Worm (Caenorhabditis elegans) whole organism, midembryonic: ENCODE data around the gene fat-7.

Experiments
- T22C8.4 ChIP-seq: fragments of 200-800 bp; sonication (Bioruptor generic); IDR thresholded peaks from 2 replicates; pipeline ENCODE4 v1.3.6; 2022; ENCODE audit warnings: missing genetic modification characterization, missing compliant biosample characterization
- cog-1 ChIP-seq: sonication (generic microtip); optimal IDR thresholded peaks from 2 replicates; lab custom pipeline; 2016; ENCODE audit warnings: missing genetic modification characterization, missing compliant biosample characterization
- flt-1 ChIP-seq: fragments of 200-800 bp; sonication (Bioruptor generic); IDR thresholded peaks from 2 replicates; pipeline ENCODE4 v1.3.6; 2022; ENCODE audit warnings: missing genetic modification characterization, missing compliant biosample characterization
- klf-2 ChIP-seq: fragments of 200-800 bp; sonication (Bioruptor generic); conservative IDR thresholded peaks from 2 replicates; pipeline ENCODE4 v1.3.6; 2022; ENCODE audit warnings: missing genetic modification reagents, missing genetic modification characterization, missing compliant biosample characterization
- med-1 ChIP-seq: sonication (generic microtip); optimal IDR thresholded peaks from 2 replicates; lab custom pipeline; 2017; ENCODE audit warnings: missing genetic modification characterization, mild to moderate bottlenecking, missing compliant biosample characterization, antibody characterized with exemption, missing genetic modification reagents; ENCODE audit not compliant: insufficient read depth
- ref-1 ChIP-seq: fragments of 200-800 bp; sonication (Bioruptor generic); conservative IDR thresholded peaks from 2 replicates; pipeline ENCODE4 v1.3.6; 2022; ENCODE audit warnings: missing genetic modification reagents, missing genetic modification characterization, missing compliant biosample characterization
- tab-1 ChIP-seq: fragments of 200-800 bp; sonication (Bioruptor generic); IDR thresholded peaks from 2 replicates; pipeline ENCODE4 v1.3.6; 2022; ENCODE audit warnings: missing genetic modification characterization, missing compliant biosample characterization
- ztf-23 ChIP-seq: fragments of 200-800 bp; sonication (Bioruptor generic); IDR thresholded peaks from 2 replicates; pipeline ENCODE4 v1.3.6; 2022; ENCODE audit warnings: missing genetic modification reagents, missing genetic modification characterization, missing compliant biosample characterization
- ztf-29 ChIP-seq: fragments of 200-800 bp; sonication (Bioruptor generic); IDR thresholded peaks from 2 replicates; pipeline ENCODE4 v1.3.6; 2022; ENCODE audit warnings: missing genetic modification reagents, missing genetic modification characterization, missing compliant biosample characterization

The fat-7 gene

ce11 chrV:7150570-7150969, 2.4 kb downstream of the fat-7 start, which contains the start of gene F10D2.8:
F10D2.8 (minus strand) TSS chrV:7150714.
- TF ChIP-seq ztf-23 (GFP tag; lab: Robert Waterston, UW) (no peak), flt-1 (GFP tag; lab: Robert Waterston, UW) (no peak), klf-2 (GFP tag; lab: Robert Waterston, UW) (no peak), med-1 (GFP tag; lab: Kevin White, UChicago) (no peak), T22C8.4 (GFP tag; lab: Robert Waterston, UW) (no peak), ztf-29 (GFP tag; lab: Robert Waterston, UW) (no peak), tab-1 (no peak), ref-1 (GFP tag; lab: Robert Waterston, UW) (no peak), cog-1 (no peak)

- TF ChIP-seq cog-1 = no peak
- TF ChIP-seq T22C8.4 (GFP tag; lab: Robert Waterston, UW) = no peak
- TF ChIP-seq ref-1 (GFP tag; lab: Robert Waterston, UW) = no peak
- no peak for TF ChIP-seq ztf-23 (GFP tag; lab: Robert Waterston, UW)
Observed at ce11 chrV:7147370-7147769, 5.6 kb downstream of the fat-7 start, which contains the start of gene ugt-38. ugt-38 (minus strand) TSS chrV:7147470.

DNA sequence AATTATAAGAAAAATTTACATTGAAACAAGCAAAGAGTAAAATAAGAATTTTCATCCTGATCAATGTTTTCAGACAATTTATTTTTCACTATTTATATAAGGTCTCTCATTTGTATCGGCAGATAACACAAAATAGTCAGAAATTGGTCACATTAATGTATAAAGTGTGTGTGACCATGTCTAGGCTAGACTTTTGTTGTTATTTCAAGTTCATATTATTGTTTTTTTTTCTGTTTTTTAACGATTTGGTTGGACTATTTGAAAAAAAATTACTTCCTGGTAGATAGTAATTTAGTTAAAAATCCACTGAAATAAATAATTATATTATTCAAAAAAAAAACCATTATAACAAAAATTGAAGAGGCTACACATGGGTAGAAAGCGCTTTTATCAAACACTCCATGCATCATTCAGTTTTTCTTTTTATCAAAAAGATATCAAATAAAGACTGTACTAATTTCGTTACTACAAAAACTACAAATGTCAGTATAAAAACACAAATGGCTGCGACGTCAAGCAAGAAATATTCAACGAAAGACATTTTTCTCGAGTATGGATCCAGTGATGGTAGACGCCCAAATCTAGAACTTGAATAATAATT, 7.6 kb downstream of the fat-7 start, which contains the start of gene ugt-37:
ugt-37 (minus strand) TSS at position 69 of the 601 bp plus-strand sequence.
- TF ChIP-seq ztf-23 (GFP tag; lab: Robert Waterston, UW) = no peak
- TF ChIP-seq klf-2 (GFP tag; lab: Robert Waterston, UW) = no peak

DNA sequence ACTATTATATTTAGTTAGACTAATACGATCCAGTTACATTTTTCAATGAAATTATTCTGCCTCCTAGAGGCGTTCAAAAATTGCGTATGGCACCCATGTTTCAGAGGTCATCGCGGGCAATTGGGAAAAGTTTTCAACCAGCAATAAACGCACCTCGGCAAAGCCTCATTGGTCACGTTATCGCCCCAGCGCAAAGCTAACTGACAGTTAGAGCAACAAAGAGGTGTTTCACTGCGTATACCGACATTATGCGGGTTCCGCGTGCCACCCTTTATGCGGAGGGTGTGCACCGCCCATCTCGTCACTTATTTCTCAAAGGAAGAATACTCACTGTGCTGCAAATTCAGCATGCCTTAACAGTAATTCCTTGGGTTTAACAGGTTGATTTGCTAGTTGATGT, 10.3 kb downstream of the fat-7 start:
- no peak for TF ChIP-seq ztf-29 (GFP tag; lab: Robert Waterston, UW)
- TF ChIP-seq ztf-23 (GFP tag; lab: Robert Waterston, UW) = no peak
- TF ChIP-seq tab-1 = no peak
- TF ChIP-seq cog-1 = no peak
- TF ChIP-seq flt-1 (GFP tag; lab: Robert Waterston, UW) = no peak
- no peak for TF ChIP-seq klf-2 (GFP tag; lab: Robert Waterston, UW)
- no peak for TF ChIP-seq med-1 (GFP tag; lab: Kevin White, UChicago)
- TF ChIP-seq T22C8.4 (GFP tag; lab: Robert Waterston, UW) = no peak
- no peak for TF ChIP-seq ref-1 (GFP tag; lab: Robert Waterston, UW)

DNA sequence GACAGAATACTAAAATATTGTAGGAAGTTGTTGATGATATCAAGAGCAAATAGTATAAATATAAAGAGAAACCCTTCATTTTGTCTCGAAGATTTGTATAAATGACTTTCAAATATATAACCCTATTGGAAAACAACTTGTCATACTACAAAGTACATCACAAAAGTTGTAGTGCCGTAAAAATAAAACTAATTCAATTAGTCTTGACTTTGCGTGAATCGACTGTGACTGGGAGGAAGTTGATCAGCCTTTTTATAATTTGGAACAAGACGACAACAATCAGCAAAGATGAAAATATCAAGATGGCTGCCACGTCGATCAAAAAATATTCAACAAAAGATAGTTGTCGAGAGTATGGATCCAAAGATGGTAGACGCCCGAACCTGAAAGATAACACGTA, 11.1 kb downstream of the fat-7 start, which contains the start of gene ugt-40:
ugt-40 (minus strand) TSS at position 101 of the 400 bp plus-strand sequence.
- no peak for TF ChIP-seq ref-1 (GFP tag; lab: Robert Waterston, UW)
- TF ChIP-seq ztf-29 (GFP tag; lab: Robert Waterston, UW) = no peak
- TF ChIP-seq klf-2 (GFP tag; lab: Robert Waterston, UW) = no peak
- no peak for TF ChIP-seq med-1 (GFP tag; lab: Kevin White, UChicago)
- TF ChIP-seq T22C8.4 (GFP tag; lab: Robert Waterston, UW) = no peak
- no peak for TF ChIP-seq ztf-23 (GFP tag; lab: Robert Waterston, UW)
- TF ChIP-seq tab-1 = no peak
- no peak for TF ChIP-seq flt-1 (GFP tag; lab: Robert Waterston, UW)
- TF ChIP-seq cog-1 = no peak

DNA sequence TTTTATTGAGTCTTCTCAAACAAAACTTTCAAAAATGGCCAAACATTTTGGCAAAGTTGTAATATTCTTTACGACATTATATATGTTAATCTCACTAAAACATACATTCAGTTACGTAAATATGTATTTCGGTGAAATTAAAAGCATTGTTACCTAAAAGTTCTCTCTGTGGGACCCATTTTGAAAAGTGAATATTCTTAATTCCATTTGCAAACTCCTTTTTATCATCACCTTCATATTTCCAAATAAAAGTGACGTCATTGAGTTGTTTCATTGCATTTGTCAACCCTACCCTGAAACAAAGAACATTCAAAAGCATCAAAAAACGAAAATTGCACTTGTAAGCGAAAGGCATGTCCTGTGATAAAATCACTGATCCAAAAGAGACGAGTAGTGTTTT, 12.6 kb downstream of the fat-7 start:
- TF ChIP-seq ztf-23 (GFP tag; lab: Robert Waterston, UW) = no peak
- TF ChIP-seq ztf-29 (GFP tag; lab: Robert Waterston, UW) = no peak
- TF ChIP-seq med-1 (GFP tag; lab: Kevin White, UChicago) = no peak
- no peak for TF ChIP-seq tab-1
- no peak for TF ChIP-seq T22C8.4 (GFP tag; lab: Robert Waterston, UW)
- TF ChIP-seq klf-2 (GFP tag; lab: Robert Waterston, UW) = no peak
- TF ChIP-seq ref-1 (GFP tag; lab: Robert Waterston, UW) = no peak
- no peak for TF ChIP-seq flt-1 (GFP tag; lab: Robert Waterston, UW)

DNA sequence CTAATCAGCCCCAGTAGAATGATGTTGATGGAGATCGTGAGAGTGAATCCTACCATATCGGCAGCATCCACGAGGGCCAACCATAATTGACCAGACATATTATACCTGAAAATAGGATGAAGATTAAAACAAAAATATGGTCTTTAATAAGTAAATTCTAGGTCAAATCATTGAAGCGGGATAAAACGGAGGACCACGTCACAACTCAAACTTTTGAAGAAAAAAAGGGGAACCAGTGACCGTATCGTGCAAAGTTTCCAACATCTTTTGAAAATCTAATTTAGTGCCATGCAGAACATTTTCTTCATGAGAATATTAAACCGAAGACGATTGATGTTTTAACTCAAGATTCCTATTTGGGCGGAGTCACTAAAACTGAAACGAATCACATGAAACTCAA, 14.6 kb downstream of the fat-7 start, which contains the start of gene str-112:
str-112 (minus strand) TSS at position 101 of the 400 bp plus-strand sequence.
- TF ChIP-seq flt-1 (GFP tag; lab: Robert Waterston, UW) (no peak), tab-1 (no peak), klf-2 (GFP tag; lab: Robert Waterston, UW) (no peak), med-1 (GFP tag; lab: Kevin White, UChicago) (no peak), ztf-23 (GFP tag; lab: Robert Waterston, UW) (no peak), ref-1 (GFP tag; lab: Robert Waterston, UW) (no peak), T22C8.4 (GFP tag; lab: Robert Waterston, UW) (no peak), ztf-29 (GFP tag; lab: Robert Waterston, UW) (no peak)

- no peak for TF ChIP-seq T22C8.4 (GFP tag; lab: Robert Waterston, UW)
- TF ChIP-seq ref-1 (GFP tag; lab: Robert Waterston, UW) = no peak
- no peak for TF ChIP-seq klf-2 (GFP tag; lab: Robert Waterston, UW)
- no peak for TF ChIP-seq cog-1
- no peak for TF ChIP-seq ztf-29 (GFP tag; lab: Robert Waterston, UW)
- TF ChIP-seq ztf-23 (GFP tag; lab: Robert Waterston, UW) = no peak
- TF ChIP-seq tab-1 = no peak
Observed at ce11 chrV:7136859-7137258, 16.1 kb downstream of the fat-7 start.

DNA sequence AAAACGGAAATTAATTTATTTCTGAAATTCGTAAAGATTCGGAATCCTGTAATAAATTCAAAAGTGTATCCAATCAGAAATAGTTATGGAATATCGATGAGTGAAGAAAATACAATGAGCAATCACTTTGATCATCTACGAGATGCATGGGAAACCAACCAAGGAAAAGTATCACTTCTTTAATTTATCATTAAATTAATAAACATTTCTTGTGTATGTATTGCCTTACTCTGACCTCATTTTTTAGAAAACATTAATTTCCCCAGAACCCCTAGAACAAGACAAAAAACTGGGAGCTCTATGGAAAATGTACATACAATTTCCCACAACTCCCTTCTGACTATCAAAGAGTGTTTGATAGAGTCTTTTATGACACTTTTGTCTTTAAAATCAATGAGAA, 19.0 kb downstream of the fat-7 start, which contains the start of gene F10D2.16:
F10D2.16 (plus strand) TSS at position 301 of the 400 bp plus-strand sequence.
- no peak for TF ChIP-seq flt-1 (GFP tag; lab: Robert Waterston, UW)
- TF ChIP-seq T22C8.4 (GFP tag; lab: Robert Waterston, UW) = no peak
- no peak for TF ChIP-seq cog-1
- TF ChIP-seq ref-1 (GFP tag; lab: Robert Waterston, UW) = no peak
- no peak for TF ChIP-seq ztf-29 (GFP tag; lab: Robert Waterston, UW)
- TF ChIP-seq tab-1 = no peak
- TF ChIP-seq ztf-23 (GFP tag; lab: Robert Waterston, UW) = no peak
- TF ChIP-seq klf-2 (GFP tag; lab: Robert Waterston, UW) = no peak
- no peak for TF ChIP-seq med-1 (GFP tag; lab: Kevin White, UChicago)
